Worm (Caenorhabditis elegans) whole organism, L2 larva: Measurements from ENCODE around the gene F49E2.2.
A peak's percentile ranks its signal among the peaks of the same experiment; 100 is the strongest.

Experiments used
- C34F6.9 ChIP-seq: fragments of 150-350 bp; optimal IDR thresholded peaks from 2 replicates; lab custom pipeline; 2014; ENCODE audit warnings: missing biosample characterization, missing genetic modification characterization
- F13H6.1 ChIP-seq: sonication (generic microtip); optimal IDR thresholded peaks from 2 replicates; lab custom pipeline; 2016; ENCODE audit warnings: missing genetic modification characterization, missing compliant biosample characterization
- Y55F3AM.14 ChIP-seq: fragments of 200-800 bp; sonication (Bioruptor generic); optimal IDR thresholded peaks from 2 replicates; lab custom pipeline; 2018; ENCODE audit warnings: mild to moderate bottlenecking, missing genetic modification characterization, missing compliant biosample characterization
- ZK546.5 ChIP-seq: sonication (generic microtip); optimal IDR thresholded peaks from 2 replicates; lab custom pipeline; 2017; ENCODE audit warnings: missing biosample characterization, missing genetic modification characterization
- alr-1 ChIP-seq: fragments of 150-350 bp; optimal IDR thresholded peaks from 2 replicates; lab custom pipeline; 2014; ENCODE audit warnings: missing biosample characterization, missing genetic modification characterization
- aly-2 ChIP-seq: fragments of 150-350 bp; optimal IDR thresholded peaks from 2 replicates; lab custom pipeline; 2014; ENCODE audit warnings: missing biosample characterization, missing genetic modification characterization
- ama-1 ChIP-seq: fragments of 150-350 bp; optimal IDR thresholded peaks from 2 replicates; lab custom pipeline; 2018; ENCODE audit warnings: inconsistent platforms
- blmp-1 ChIP-seq: sonication (generic microtip); optimal IDR thresholded peaks from 2 replicates; lab custom pipeline; 2017; ENCODE audit warnings: missing genetic modification characterization, mild to moderate bottlenecking, missing compliant biosample characterization, antibody characterized with exemption, moderate library complexity; ENCODE audit not compliant: insufficient read depth
- ceh-16 ChIP-seq: fragments of 150-350 bp; optimal IDR thresholded peaks from 2 replicates; lab custom pipeline; 2014; ENCODE audit warnings: missing biosample characterization, missing genetic modification characterization
- crh-2 ChIP-seq: sonication (generic microtip); optimal IDR thresholded peaks from 2 replicates; lab custom pipeline; 2017; ENCODE audit warnings: missing biosample characterization, missing genetic modification characterization
- dmd-4 ChIP-seq: sonication (generic microtip); optimal IDR thresholded peaks from 2 replicates; lab custom pipeline; 2017; ENCODE audit warnings: missing biosample characterization, missing genetic modification characterization
- egl-27 ChIP-seq: sonication (generic microtip); optimal IDR thresholded peaks from 3 replicates; lab custom pipeline; 2017; ENCODE audit warnings: missing biosample characterization, missing genetic modification reagents, missing genetic modification characterization
- elt-1 ChIP-seq: fragments of 150-350 bp; optimal IDR thresholded peaks from 2 replicates; lab custom pipeline; 2014; ENCODE audit warnings: missing biosample characterization, missing genetic modification characterization
- elt-3 ChIP-seq: sonication (generic microtip); optimal IDR thresholded peaks from 2 replicates; lab custom pipeline; 2017; ENCODE audit warnings: missing biosample characterization, missing genetic modification characterization
- fos-1 ChIP-seq: fragments of 150-350 bp; optimal IDR thresholded peaks from 2 replicates; lab custom pipeline; 2014; ENCODE audit warnings: missing biosample characterization, missing genetic modification characterization
- gmeb-1 ChIP-seq: fragments of 150-350 bp; optimal IDR thresholded peaks from 2 replicates; lab custom pipeline; 2014; ENCODE audit warnings: missing biosample characterization, missing genetic modification characterization
- lin-13 ChIP-seq: fragments of 150-350 bp; optimal IDR thresholded peaks from 2 replicates; lab custom pipeline; 2014; ENCODE audit warnings: missing biosample characterization, missing genetic modification reagents, missing genetic modification characterization
- lin-39 ChIP-seq: fragments of 150-350 bp; optimal IDR thresholded peaks from 2 replicates; lab custom pipeline; 2014; ENCODE audit warnings: missing biosample characterization, missing genetic modification reagents, missing genetic modification characterization
- lsy-2 ChIP-seq, 2 experiments: fragments of 150-350 bp in 1 of 2; sonication (generic microtip) in 1 of 2; optimal IDR thresholded peaks; 2 replicates each; lab custom pipeline; 2014 to 2017; ENCODE audit warnings: missing biosample characterization in 2 of 2, missing genetic modification characterization in 2 of 2
- mab-5 ChIP-seq: fragments of 150-350 bp; optimal IDR thresholded peaks from 2 replicates; lab custom pipeline; 2014; ENCODE audit warnings: missing biosample characterization, missing genetic modification characterization
- mbf-1 ChIP-seq: sonication (generic microtip); optimal IDR thresholded peaks from 2 replicates; lab custom pipeline; 2017; ENCODE audit warnings: missing biosample characterization, missing genetic modification characterization
- mdl-1 ChIP-seq, 2 experiments: fragments of 150-350 bp in 1 of 2; sonication (generic microtip) in 1 of 2; optimal IDR thresholded peaks; 2 replicates each; lab custom pipeline; 2017; ENCODE audit warnings: missing biosample characterization in 2 of 2, missing genetic modification characterization in 2 of 2
- nhr-10 ChIP-seq: sonication (generic microtip); optimal IDR thresholded peaks from 2 replicates; lab custom pipeline; 2017; ENCODE audit warnings: missing biosample characterization, missing genetic modification characterization
- nhr-11 ChIP-seq: fragments of 150-350 bp; optimal IDR thresholded peaks from 2 replicates; lab custom pipeline; 2014; ENCODE audit warnings: missing biosample characterization, missing genetic modification characterization
- nhr-12 ChIP-seq: fragments of 150-350 bp; optimal IDR thresholded peaks from 2 replicates; lab custom pipeline; 2014; ENCODE audit warnings: missing biosample characterization, missing genetic modification characterization
- nhr-129 ChIP-seq: fragments of 150-350 bp; optimal IDR thresholded peaks from 2 replicates; lab custom pipeline; 2014; ENCODE audit warnings: missing biosample characterization, missing genetic modification characterization
- nhr-21 ChIP-seq: fragments of 150-350 bp; optimal IDR thresholded peaks from 2 replicates; lab custom pipeline; 2014; ENCODE audit warnings: missing biosample characterization, missing genetic modification characterization
- nhr-237 ChIP-seq: fragments of 150-350 bp; optimal IDR thresholded peaks from 2 replicates; lab custom pipeline; 2014; ENCODE audit warnings: missing biosample characterization, missing genetic modification characterization
- nhr-25 ChIP-seq: fragments of 150-350 bp; sonication (generic microtip); optimal IDR thresholded peaks from 3 replicates; lab custom pipeline; 2014; ENCODE audit warnings: missing biosample characterization, missing genetic modification characterization
- nhr-6 ChIP-seq: fragments of 150-350 bp; optimal IDR thresholded peaks from 2 replicates; lab custom pipeline; 2014; ENCODE audit warnings: missing biosample characterization, missing genetic modification characterization
- nhr-77 ChIP-seq: fragments of 150-350 bp; optimal IDR thresholded peaks from 2 replicates; lab custom pipeline; 2014; ENCODE audit warnings: missing biosample characterization, missing genetic modification characterization
- peb-1 ChIP-seq: fragments of 150-350 bp; optimal IDR thresholded peaks from 2 replicates; lab custom pipeline; 2014; ENCODE audit warnings: missing biosample characterization, missing genetic modification characterization
- sem-4 ChIP-seq: fragments of 150-350 bp; optimal IDR thresholded peaks from 2 replicates; lab custom pipeline; 2014; ENCODE audit warnings: missing biosample characterization, missing genetic modification reagents, missing genetic modification characterization
- sma-3 ChIP-seq: sonication (generic microtip); optimal IDR thresholded peaks from 2 replicates; lab custom pipeline; 2016; ENCODE audit warnings: missing genetic modification reagents, missing genetic modification characterization, missing compliant biosample characterization
- sma-9 ChIP-seq, 2 experiments: fragments of 150-350 bp in 1 of 2; sonication (generic microtip) in 1 of 2; optimal IDR thresholded peaks; 2 replicates each; lab custom pipeline; 2014 to 2016; ENCODE audit warnings: missing genetic modification characterization in 2 of 2, mild to moderate bottlenecking in 1 of 2, missing biosample characterization in 1 of 2, missing compliant biosample characterization in 1 of 2, missing genetic modification reagents in 1 of 2, moderate library complexity in 1 of 2
- snpc-4 ChIP-seq: fragments of 150-350 bp; optimal IDR thresholded peaks from 2 replicates; lab custom pipeline; 2014; ENCODE audit warnings: missing biosample characterization, missing genetic modification characterization
- unc-39 ChIP-seq: fragments of 150-350 bp; optimal IDR thresholded peaks from 2 replicates; lab custom pipeline; 2014; ENCODE audit warnings: missing biosample characterization, missing genetic modification characterization
- unc-55 ChIP-seq: fragments of 150-350 bp; sonication (generic microtip); optimal IDR thresholded peaks from 3 replicates; lab custom pipeline; 2014; ENCODE audit warnings: missing biosample characterization, missing genetic modification reagents, missing genetic modification characterization
- unc-62 ChIP-seq: fragments of 150-350 bp; optimal IDR thresholded peaks from 2 replicates; lab custom pipeline; 2014; ENCODE audit warnings: missing biosample characterization, missing genetic modification reagents, missing genetic modification characterization
- zag-1 ChIP-seq: fragments of 150-350 bp; optimal IDR thresholded peaks from 2 replicates; lab custom pipeline; 2014; ENCODE audit warnings: missing biosample characterization, missing genetic modification characterization
- ztf-1 ChIP-seq: fragments of 200-800 bp; sonication (Bioruptor generic); conservative IDR thresholded peaks from 2 replicates; pipeline ENCODE4 v1.3.6; 2022; ENCODE audit warnings: missing genetic modification characterization, missing compliant biosample characterization
- ztf-11 ChIP-seq: sonication (generic microtip); optimal IDR thresholded peaks from 2 replicates; lab custom pipeline; 2017; ENCODE audit warnings: missing biosample characterization, missing genetic modification characterization
- ztf-4 ChIP-seq: fragments of 150-350 bp; optimal IDR thresholded peaks from 2 replicates; lab custom pipeline; 2014; ENCODE audit warnings: missing biosample characterization, missing genetic modification characterization

Gene F49E2.2

ce11 chrX:9551112-9551511 lies 15.4 kb upstream of the F49E2.2 start (continued):
- TF ChIP-seq nhr-25 (tag; lab: Kevin White, UChicago) (peak; percentile 91), elt-3 (tag; lab: Kevin White, UChicago) (no peak), elt-1 (tag; lab: Kevin White, UChicago) (no peak), unc-39 (tag; lab: Kevin White, UChicago) (no peak), mab-5 (tag; lab: Kevin White, UChicago) (no peak), ztf-4 (no peak)
- TF ChIP-seq, all 48 proteins: peak for 18

- TF ChIP-seq peb-1 (tag; lab: Kevin White, UChicago) (no peak), lin-13 (peak; percentile 16), nhr-237 (tag; lab: Kevin White, UChicago) (no peak), egl-27 (tag; lab: Kevin White, UChicago) (no peak), ztf-11 (tag; lab: Kevin White, UChicago) (no peak), sma-9 (GFP tag; optimal IDR thresholded peaks at IDR 0.05; lab: Kevin White, UChicago) (peak; percentile 15), sma-9 (tag; optimal IDR thresholded peaks at IDR 0.05; lab: Kevin White, UChicago) (no peak), mdl-1 (tag; optimal IDR thresholded peaks at IDR 0.05; lab: Kevin White, UChicago) (peak in 1 of 2 experiments; percentile 17), F13H6.1 (tag; lab: Kevin White, UChicago) (peak; percentile 67), elt-1 (tag; lab: Kevin White, UChicago) (no peak), crh-2 (tag; lab: Kevin White, UChicago) (peak; percentile 32), elt-3 (tag; lab: Kevin White, UChicago) (no peak), nhr-77 (no peak), gmeb-1 (tag; lab: Kevin White, UChicago) (peak; percentile 7), unc-55 (GFP tag; lab: Kevin White, UChicago) (no peak), fos-1 (tag; lab: Kevin White, UChicago) (peak; percentile 38), sma-3 (peak; percentile 36), blmp-1 (tag; lab: Kevin White, UChicago) (peak; percentile 46), zag-1 (no peak), lsy-2 (tag; optimal IDR thresholded peaks at IDR 0.05; lab: Kevin White, UChicago) (peak in 1 of 2 experiments; percentile 2), nhr-21 (no peak), sem-4 (tag; lab: Kevin White, UChicago) (no peak), ceh-16 (tag; lab: Kevin White, UChicago) (no peak), C34F6.9 (tag; lab: Kevin White, UChicago) (peak; percentile 25), Y55F3AM.14 (GFP tag; lab: Kevin White, UChicago) (peak; percentile 10), nhr-25 (tag; lab: Kevin White, UChicago) (peak; percentile 53), nhr-129 (tag; lab: Kevin White, UChicago) (peak; percentile 20)
These were observed 14.1 kb upstream of the F49E2.2 start for ce11 chrX:9552404-9552803.

- no peak for TF ChIP-seq mbf-1 (tag; lab: Kevin White, UChicago)
- TF ChIP-seq unc-55 (GFP tag; lab: Kevin White, UChicago) = no peak
- TF ChIP-seq sma-3 = peak; percentile 71
- no peak for TF ChIP-seq unc-39 (tag; lab: Kevin White, UChicago)
- no peak for TF ChIP-seq nhr-12 (tag; lab: Kevin White, UChicago)
- peak; percentile 92 for TF ChIP-seq blmp-1 (tag; lab: Kevin White, UChicago)
- no peak for TF ChIP-seq ZK546.5 (tag; lab: Kevin White, UChicago)
- peak; percentile 96 for TF ChIP-seq fos-1 (tag; lab: Kevin White, UChicago)
- peak; percentile 82 for TF ChIP-seq sma-9 (GFP tag; optimal IDR thresholded peaks at IDR 0.05; lab: Kevin White, UChicago)
- TF ChIP-seq sma-9 (tag; optimal IDR thresholded peaks at IDR 0.05; lab: Kevin White, UChicago) = no peak
- TF ChIP-seq Y55F3AM.14 (GFP tag; lab: Kevin White, UChicago) = peak; percentile 35
- TF ChIP-seq ztf-11 (tag; lab: Kevin White, UChicago) = no peak
- TF ChIP-seq alr-1 = no peak
- peak; percentile 11 for TF ChIP-seq gmeb-1 (tag; lab: Kevin White, UChicago)
- TF ChIP-seq nhr-11 (tag; lab: Kevin White, UChicago) = no peak
- peak; percentile 25 for TF ChIP-seq egl-27 (tag; lab: Kevin White, UChicago)
- TF ChIP-seq C34F6.9 (tag; lab: Kevin White, UChicago) = peak; percentile 22
- no peak for TF ChIP-seq ceh-16 (tag; lab: Kevin White, UChicago)
- TF ChIP-seq aly-2 (tag; lab: Kevin White, UChicago) = no peak
- no peak for TF ChIP-seq ama-1 (lab: Kevin White, UChicago)
- peak; percentile 3 for TF ChIP-seq F13H6.1 (tag; lab: Kevin White, UChicago)
- TF ChIP-seq elt-1 (tag; lab: Kevin White, UChicago) = no peak
- TF ChIP-seq sem-4 (tag; lab: Kevin White, UChicago) = peak; percentile 34
- TF ChIP-seq nhr-6 (tag; lab: Kevin White, UChicago) = peak; percentile 0
- no peak for TF ChIP-seq unc-62 (GFP tag; lab: Kevin White, UChicago)
- no peak for TF ChIP-seq lin-39 (tag; lab: Kevin White, UChicago)
- TF ChIP-seq crh-2 (tag; lab: Kevin White, UChicago) = peak; percentile 63
- TF ChIP-seq snpc-4 = no peak
- TF ChIP-seq nhr-10 (tag; lab: Kevin White, UChicago) = no peak
- peak; percentile 66 for TF ChIP-seq nhr-129 (tag; lab: Kevin White, UChicago)
- no peak for TF ChIP-seq ztf-1 (GFP tag; lab: Robert Waterston, UW)
- peak in 1 of 2 experiments; percentile 27 for TF ChIP-seq mdl-1 (tag; optimal IDR thresholded peaks at IDR 0.05; lab: Kevin White, UChicago)
- no peak for TF ChIP-seq lin-13
- no peak for TF ChIP-seq zag-1
- peak; percentile 83 for TF ChIP-seq nhr-25 (tag; lab: Kevin White, UChicago)
- TF ChIP-seq dmd-4 (tag; lab: Kevin White, UChicago) = no peak
- TF ChIP-seq, all 48 proteins: peak for 15
These were observed 13.4 kb upstream of the F49E2.2 start for ce11 chrX:9553095-9553494.
